Fruit fly (Drosophila melanogaster): Measurements from ENCODE around the gene La.

The La gene

dm6 chr2L:20326317-20326716 lies 23.5 kb downstream of the La start (continued):
- peak in 1 of 2 experiments; percentile 23 for TF ChIP-seq Eip74EF (GFP tag; optimal IDR thresholded peaks at IDR 0.05)
- TF ChIP-seq schlank (tag; optimal IDR thresholded peaks at IDR 0.05), result no peak
- no peak for TF ChIP-seq Neu2 (GFP tag; optimal IDR thresholded peaks at IDR 0.05; ENCODE audit: borderline replicate concordance)
- TF ChIP-seq pzg (GFP tag; optimal IDR thresholded peaks at IDR 0.05), result no peak
- no peak for TF ChIP-seq Hmx (GFP tag; optimal IDR thresholded peaks at IDR 0.05)
- peak; percentile 26 for TF ChIP-seq Vsx1 (GFP tag; optimal IDR thresholded peaks at IDR 0.05)
- no peak for TF ChIP-seq CG3838 (GFP tag; optimal IDR thresholded peaks at IDR 0.05)
- TF ChIP-seq usp (GFP tag; optimal IDR thresholded peaks at IDR 0.05), result no peak
- no peak for TF ChIP-seq yki (optimal IDR thresholded peaks at IDR 0.05)
- TF ChIP-seq Gsc (GFP tag; IDR thresholded peaks at IDR 0.05), result peak; percentile 74
- peak; percentile 71 for TF ChIP-seq ERR (GFP tag; optimal IDR thresholded peaks at IDR 0.05)
- TF ChIP-seq chinmo (GFP tag; IDR thresholded peaks at IDR 0.05; ENCODE audit: partially characterized antibody), result no peak
- TF ChIP-seq H2.0 (GFP tag; IDR thresholded peaks at IDR 0.05), result peak; percentile 31; the same call in 1 of the 2 replicates
- peak; percentile 28 for TF ChIP-seq HmgZ (tag; optimal IDR thresholded peaks at IDR 0.05)
- TF ChIP-seq CG12219 (GFP tag; optimal IDR thresholded peaks at IDR 0.05), result peak; percentile 50
- peak; percentile 94 for TF ChIP-seq vvl (GFP tag; IDR thresholded peaks at IDR 0.05)
- TF ChIP-seq prd (optimal IDR thresholded peaks at IDR 0.05), result no peak
- peak; percentile 95 for TF ChIP-seq prd (GFP tag; IDR thresholded peaks at IDR 0.05)
- peak; percentile 87 for TF ChIP-seq CG7839 (tag; optimal IDR thresholded peaks at IDR 0.05)
- TF ChIP-seq CG16815 (GFP tag; optimal IDR thresholded peaks at IDR 0.05), result peak; percentile 57
- TF ChIP-seq HLHmδ (GFP tag; optimal IDR thresholded peaks at IDR 0.05), result no peak
- no peak for TF ChIP-seq unc-4 (GFP tag; IDR thresholded peaks at IDR 0.05; ENCODE audit: partially characterized antibody)
- TF ChIP-seq Antp (GFP tag; optimal IDR thresholded peaks at IDR 0.05), result peak; percentile 69
- TF ChIP-seq CrebB (tag; optimal IDR thresholded peaks at IDR 0.05), result no peak
- TF ChIP-seq H15 (GFP tag; IDR thresholded peaks at IDR 0.05), result peak; percentile 89
- TF ChIP-seq CG14965 (GFP tag; optimal IDR thresholded peaks at IDR 0.05; ENCODE audit: borderline replicate concordance), result peak; percentile 64
- TF ChIP-seq Lhr (GFP tag; optimal IDR thresholded peaks at IDR 0.05), result peak; percentile 11
- TF ChIP-seq nau (GFP tag; optimal IDR thresholded peaks at IDR 0.05), result peak; percentile 77
- peak; percentile 75 for TF ChIP-seq CG1647 (GFP tag; optimal IDR thresholded peaks at IDR 0.05)
- 0 out of 2 replicates have a peak, but pooled peaks have one; percentile 8 for TF ChIP-seq E2f2 (GFP tag; IDR thresholded peaks at IDR 0.05)
- peak; percentile 35; the same call in 1 of the 2 replicates for TF ChIP-seq danr (GFP tag; IDR thresholded peaks at IDR 0.05)
- TF ChIP-seq CG7786 (GFP tag; optimal IDR thresholded peaks at IDR 0.05), result peak; percentile 39
- peak; percentile 55; the same call in 1 of the 2 replicates for TF ChIP-seq CG3847 (GFP tag; IDR thresholded peaks at IDR 0.05)
- no peak for TF ChIP-seq Bdp1 (GFP tag; optimal IDR thresholded peaks at IDR 0.05)
- TF ChIP-seq CG11695 (GFP tag; IDR thresholded peaks at IDR 0.05), result peak; percentile 74
- peak; percentile 98 for TF ChIP-seq sens (GFP tag)
- TF ChIP-seq CG8924 (tag; optimal IDR thresholded peaks at IDR 0.05), result peak; percentile 46
- peak; percentile 64 for TF ChIP-seq Max (GFP tag; optimal IDR thresholded peaks at IDR 0.05)
- TF ChIP-seq CG12391 (tag; optimal IDR thresholded peaks at IDR 0.05), result peak; percentile 56
- peak; percentile 73 for TF ChIP-seq CG14014 (GFP tag; IDR thresholded peaks at IDR 0.05)
- TF ChIP-seq NC2α (GFP tag; optimal IDR thresholded peaks at IDR 0.05), result peak; percentile 28
- TF ChIP-seq HLH3B (GFP tag; IDR thresholded peaks at IDR 0.05), result peak; percentile 60
- TF ChIP-seq ap (GFP tag; IDR thresholded peaks at IDR 0.05), result no peak
- TF ChIP-seq en (GFP tag; optimal IDR thresholded peaks at IDR 0.05), result no peak
- peak; percentile 61 for TF ChIP-seq CG1603 (tag; optimal IDR thresholded peaks at IDR 0.05)
- TF ChIP-seq wdn (GFP tag; IDR thresholded peaks at IDR 0.05), result peak; percentile 60
- TF ChIP-seq Trl (optimal IDR thresholded peaks at IDR 0.05), result no peak
- TF ChIP-seq Trl (GFP tag; optimal IDR thresholded peaks at IDR 0.05), result peak; percentile 46
- peak; percentile 15 to 55 for TF ChIP-seq Hr51 (GFP tag; optimal IDR thresholded peaks at IDR 0.05)
- TF ChIP-seq otp (GFP tag; IDR thresholded peaks at IDR 0.05), result peak; percentile 44; the same call in 1 of the 3 replicates
- no peak for TF ChIP-seq hbn (GFP tag; IDR thresholded peaks at IDR 0.05; ENCODE audit: partially characterized antibody)
- TF ChIP-seq tx (GFP tag; optimal IDR thresholded peaks at IDR 0.05), result peak; percentile 9

Measured in whole organism, embryonic.